Worm (Caenorhabditis elegans): ENCODE measurements around the gene F14D2.7.
A peak's percentile ranks its signal among the peaks of the same experiment; 100 is the strongest.

Gene F14D2.7

DNA sequence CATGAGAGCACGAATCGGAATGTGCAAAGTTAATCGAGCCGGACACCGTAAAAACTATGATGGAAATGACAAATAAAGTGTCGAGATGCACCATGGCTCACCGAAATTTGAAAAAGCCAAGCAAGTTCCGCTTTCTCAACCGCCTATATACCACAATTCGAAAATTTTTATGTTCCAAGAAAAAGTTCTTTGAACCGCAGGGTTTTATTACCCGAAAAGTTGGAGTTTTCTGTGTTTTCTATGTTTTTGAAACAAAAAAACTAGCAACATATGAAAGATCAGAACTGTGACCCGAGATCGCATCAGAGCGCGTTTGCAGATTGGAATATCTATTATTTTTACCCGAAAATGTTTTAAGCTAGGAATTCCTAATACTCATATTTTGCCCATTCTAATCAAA lies 11.4 kb downstream of the F14D2.7 start, which contains the start of gene Y46D2A.3:
Y46D2A.3 (minus strand) TSS at position 101 of the 400 bp plus-strand sequence.
- TF ChIP-seq aly-1 (tag; optimal IDR thresholded peaks at IDR 0.05) (no peak), B0310.2 (tag; optimal IDR thresholded peaks at IDR 0.05) (no peak), ets-7 (tag; optimal IDR thresholded peaks at IDR 0.05) (no peak), hmg-4 (GFP tag; optimal IDR thresholded peaks at IDR 0.05) (no peak), ama-1 (optimal IDR thresholded peaks at IDR 0.05) (no peak), sea-1 (GFP tag; conservative IDR thresholded peaks at IDR 0.05) (no peak), hmbx-1 (tag; optimal IDR thresholded peaks at IDR 0.05) (no peak)

DNA sequence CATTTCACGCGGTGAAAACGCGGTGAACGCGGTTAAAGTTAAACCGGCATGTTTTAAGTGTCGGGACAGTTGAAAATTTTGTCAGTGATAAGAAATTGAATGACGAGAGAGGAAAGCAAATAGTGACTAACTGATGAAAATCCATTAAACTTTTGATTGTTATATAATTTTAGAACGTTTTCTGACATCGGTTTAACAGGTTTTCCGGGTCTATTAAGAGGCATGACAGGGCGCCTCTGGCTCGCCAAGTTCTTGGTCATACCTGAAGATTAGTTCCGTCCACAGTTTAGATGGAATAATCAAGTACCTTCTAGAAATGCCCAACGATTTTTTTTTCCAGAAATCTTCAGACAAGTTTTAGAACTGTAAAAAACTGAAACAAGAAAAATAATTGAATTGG lies 15.3 kb downstream of the F14D2.7 start, which contains the start of gene Y46D2A.2:
Y46D2A.2 (minus strand) TSS at position 101 of the 400 bp plus-strand sequence.
- TF ChIP-seq B0310.2 (tag; optimal IDR thresholded peaks at IDR 0.05), result no peak
- no peak for TF ChIP-seq hmbx-1 (tag; optimal IDR thresholded peaks at IDR 0.05)
- TF ChIP-seq ceh-36 (tag; optimal IDR thresholded peaks at IDR 0.05), result no peak
- TF ChIP-seq hmg-4 (GFP tag; optimal IDR thresholded peaks at IDR 0.05), result no peak
- TF ChIP-seq sea-1 (GFP tag; conservative IDR thresholded peaks at IDR 0.05), result no peak
- TF ChIP-seq pes-1 (GFP tag; IDR thresholded peaks at IDR 0.05), result no peak
- no peak for TF ChIP-seq flt-1 (GFP tag; IDR thresholded peaks at IDR 0.05)
- no peak for TF ChIP-seq ceh-13 (GFP tag; optimal IDR thresholded peaks at IDR 0.05)
- no peak for TF ChIP-seq hnd-1 (tag; optimal IDR thresholded peaks at IDR 0.05)
- no peak for TF ChIP-seq aly-1 (tag; optimal IDR thresholded peaks at IDR 0.05)
- no peak for TF ChIP-seq ama-1 (optimal IDR thresholded peaks at IDR 0.05)
- TF ChIP-seq F13C5.2 (tag; optimal IDR thresholded peaks at IDR 0.05), result no peak
- TF ChIP-seq ets-7 (tag; optimal IDR thresholded peaks at IDR 0.05), result no peak

DNA sequence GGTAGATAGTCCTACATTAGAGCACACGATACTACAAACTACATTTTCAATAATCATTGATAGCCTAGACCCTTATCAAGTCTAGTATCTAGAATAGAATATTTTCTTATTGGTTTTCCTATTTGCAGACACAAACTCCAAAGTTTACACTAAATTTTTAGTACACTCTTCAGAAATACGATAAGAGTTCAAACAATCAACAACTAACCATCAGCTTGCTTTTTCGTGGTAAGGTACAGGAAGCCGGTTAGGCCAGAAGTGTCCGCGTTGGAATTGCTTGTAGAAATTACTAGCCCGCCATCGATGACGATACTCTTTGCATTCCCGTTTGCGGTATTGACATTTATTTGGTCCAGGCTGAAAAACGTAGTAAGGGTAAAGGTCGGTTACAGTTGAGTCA lies 16.2 kb downstream of the F14D2.7 start, which contains the start of gene Y46D2A.1:
Y46D2A.1 (plus strand) TSS at position 301 of the 400 bp plus-strand sequence.
- no peak for TF ChIP-seq pes-1 (GFP tag; IDR thresholded peaks at IDR 0.05)
- TF ChIP-seq tbx-37 (GFP tag; conservative IDR thresholded peaks at IDR 0.05), result no peak
- TF ChIP-seq hmbx-1 (tag; optimal IDR thresholded peaks at IDR 0.05), result no peak
- no peak for TF ChIP-seq B0310.2 (tag; optimal IDR thresholded peaks at IDR 0.05)
- TF ChIP-seq tbx-11 (GFP tag; IDR thresholded peaks at IDR 0.05), result no peak
- TF ChIP-seq hmg-4 (GFP tag; optimal IDR thresholded peaks at IDR 0.05), result no peak
- TF ChIP-seq flt-1 (GFP tag; IDR thresholded peaks at IDR 0.05), result no peak

DNA sequence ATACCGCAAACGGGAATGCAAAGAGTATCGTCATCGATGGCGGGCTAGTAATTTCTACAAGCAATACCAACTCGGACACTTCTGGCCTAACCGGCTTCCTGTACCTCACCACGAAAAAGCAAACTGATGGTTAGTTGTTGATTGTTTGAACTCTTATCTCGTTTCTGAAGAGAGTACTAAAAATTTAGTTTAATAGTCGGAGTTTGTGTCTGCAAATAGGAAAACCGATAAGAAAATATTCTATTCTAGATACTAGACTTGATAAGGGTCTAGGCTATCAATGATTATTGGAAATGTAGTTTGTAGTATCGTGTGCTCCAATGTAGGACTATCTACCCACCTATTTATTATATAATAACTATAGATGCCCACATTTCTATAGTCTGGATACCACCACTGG lies 19.6 kb downstream of the F14D2.7 start:
- TF ChIP-seq ceh-36 (tag; optimal IDR thresholded peaks at IDR 0.05) (no peak), sea-1 (GFP tag; conservative IDR thresholded peaks at IDR 0.05) (no peak), F13C5.2 (tag; optimal IDR thresholded peaks at IDR 0.05) (no peak), ceh-13 (GFP tag; optimal IDR thresholded peaks at IDR 0.05) (no peak), pes-1 (GFP tag; IDR thresholded peaks at IDR 0.05) (no peak), B0310.2 (tag; optimal IDR thresholded peaks at IDR 0.05) (no peak), ama-1 (optimal IDR thresholded peaks at IDR 0.05) (no peak), tra-4 (tag; optimal IDR thresholded peaks at IDR 0.05) (no peak), aly-1 (tag; optimal IDR thresholded peaks at IDR 0.05) (no peak), hmg-4 (GFP tag; optimal IDR thresholded peaks at IDR 0.05) (no peak), scrt-1 (GFP tag; IDR thresholded peaks at IDR 0.05) (no peak), flt-1 (GFP tag; IDR thresholded peaks at IDR 0.05) (no peak), ets-7 (tag; optimal IDR thresholded peaks at IDR 0.05) (no peak), hmbx-1 (tag; optimal IDR thresholded peaks at IDR 0.05) (no peak)

DNA sequence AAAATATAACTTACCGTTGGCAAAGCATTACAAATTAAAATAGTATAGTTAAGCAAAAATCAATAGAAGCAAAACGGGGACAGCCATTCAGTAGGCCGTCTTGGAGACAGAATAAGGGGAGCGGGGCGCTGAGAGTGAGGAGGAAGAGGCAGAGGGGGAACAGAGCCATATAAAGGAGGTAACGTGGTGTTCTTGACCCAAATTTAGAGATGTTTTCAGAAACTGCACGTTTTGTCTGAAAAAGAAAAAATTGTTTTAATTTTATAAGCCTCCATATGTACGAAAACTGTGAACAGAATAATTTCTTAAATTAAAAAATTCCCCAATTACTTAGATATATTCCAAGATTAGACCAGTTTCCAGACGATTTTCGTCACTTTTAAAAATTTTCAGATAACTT lies 25.0 kb downstream of the F14D2.7 start, which contains the start of gene F39E9.6:
F39E9.6 (minus strand) TSS at position 101 of the 400 bp plus-strand sequence.
- TF ChIP-seq ets-7 (tag; optimal IDR thresholded peaks at IDR 0.05) (no peak), flt-1 (GFP tag; IDR thresholded peaks at IDR 0.05) (no peak), ceh-36 (tag; optimal IDR thresholded peaks at IDR 0.05) (no peak), F13C5.2 (tag; optimal IDR thresholded peaks at IDR 0.05) (no peak), tbx-37 (GFP tag; conservative IDR thresholded peaks at IDR 0.05) (no peak), aly-1 (tag; optimal IDR thresholded peaks at IDR 0.05) (no peak), hmbx-1 (tag; optimal IDR thresholded peaks at IDR 0.05) (no peak), tbx-11 (GFP tag; IDR thresholded peaks at IDR 0.05) (no peak), hmg-4 (GFP tag; optimal IDR thresholded peaks at IDR 0.05) (no peak), scrt-1 (GFP tag; IDR thresholded peaks at IDR 0.05) (no peak), pes-1 (GFP tag; IDR thresholded peaks at IDR 0.05) (no peak), ama-1 (optimal IDR thresholded peaks at IDR 0.05) (no peak), ceh-13 (GFP tag; optimal IDR thresholded peaks at IDR 0.05) (no peak), sea-1 (GFP tag; conservative IDR thresholded peaks at IDR 0.05) (no peak), hnd-1 (tag; optimal IDR thresholded peaks at IDR 0.05) (no peak), tra-4 (tag; optimal IDR thresholded peaks at IDR 0.05) (no peak), B0310.2 (tag; optimal IDR thresholded peaks at IDR 0.05) (no peak)

DNA sequence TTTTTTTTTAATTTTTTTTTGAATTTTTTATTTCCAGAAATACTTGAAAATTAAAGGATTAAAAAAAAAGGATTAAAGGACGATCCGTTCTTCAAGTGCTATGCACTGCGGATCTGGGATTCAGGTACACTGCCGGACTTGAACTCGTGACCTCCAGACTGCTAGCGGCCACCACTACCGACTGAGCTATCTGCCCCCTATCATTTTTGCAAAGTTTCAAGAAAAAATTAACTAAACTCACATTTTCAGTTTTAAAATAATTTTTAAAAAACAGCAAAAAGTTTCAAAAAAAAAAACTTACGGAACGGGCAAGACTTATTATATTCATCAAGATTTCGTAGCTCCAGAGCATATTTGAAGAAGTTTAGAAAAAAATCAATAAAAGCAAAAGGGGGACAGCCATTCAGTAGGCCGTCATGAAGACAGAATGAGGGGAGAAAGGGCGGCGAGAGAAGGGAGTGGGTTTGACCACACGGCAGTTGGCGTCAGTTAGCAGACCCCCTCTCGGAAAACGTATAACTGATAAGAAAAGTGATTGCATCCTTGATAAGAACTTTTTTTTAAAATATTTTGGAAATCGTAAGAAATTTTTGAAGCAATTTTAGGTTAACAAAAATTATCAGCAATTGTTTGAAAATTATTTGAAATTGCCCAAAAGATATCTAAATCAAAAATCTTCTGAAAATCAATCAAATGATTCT lies 27.3 kb downstream of the F14D2.7 start:
- TF ChIP-seq tbx-37 (GFP tag; conservative IDR thresholded peaks at IDR 0.05), result no peak
- no peak for TF ChIP-seq aly-1 (tag; optimal IDR thresholded peaks at IDR 0.05)
- TF ChIP-seq B0310.2 (tag; optimal IDR thresholded peaks at IDR 0.05), result no peak
- TF ChIP-seq ceh-13 (GFP tag; optimal IDR thresholded peaks at IDR 0.05), result no peak
- no peak for TF ChIP-seq scrt-1 (GFP tag; IDR thresholded peaks at IDR 0.05)
- no peak for TF ChIP-seq hmbx-1 (tag; optimal IDR thresholded peaks at IDR 0.05)
- TF ChIP-seq ceh-36 (tag; optimal IDR thresholded peaks at IDR 0.05), result no peak
- TF ChIP-seq ama-1 (optimal IDR thresholded peaks at IDR 0.05), result no peak
- TF ChIP-seq sea-1 (GFP tag; conservative IDR thresholded peaks at IDR 0.05), result no peak
- TF ChIP-seq ets-7 (tag; optimal IDR thresholded peaks at IDR 0.05), result no peak

DNA sequence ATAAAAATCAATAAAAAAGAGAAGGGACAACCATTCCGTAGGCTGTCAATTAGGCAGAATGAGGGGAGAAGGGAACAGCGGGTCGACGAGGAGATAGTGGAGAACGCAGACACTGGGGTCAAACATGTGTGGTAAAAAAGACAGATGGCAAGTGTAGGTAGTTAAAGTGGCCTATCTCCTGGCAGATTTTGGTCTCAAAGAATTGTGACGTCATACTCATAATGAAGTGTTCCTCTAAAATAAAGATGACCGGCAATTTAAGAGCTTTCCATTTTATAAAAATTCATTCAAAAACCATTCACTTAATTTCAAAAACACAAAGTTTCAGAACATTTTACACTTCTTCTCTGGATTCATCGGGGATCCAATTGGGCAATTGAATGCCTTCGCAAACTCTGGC lies 28.5 kb downstream of the F14D2.7 start:
- peak; percentile 35; the same call in 1 of the 2 replicates for TF ChIP-seq tbx-37 (GFP tag; conservative IDR thresholded peaks at IDR 0.05)

DNA sequence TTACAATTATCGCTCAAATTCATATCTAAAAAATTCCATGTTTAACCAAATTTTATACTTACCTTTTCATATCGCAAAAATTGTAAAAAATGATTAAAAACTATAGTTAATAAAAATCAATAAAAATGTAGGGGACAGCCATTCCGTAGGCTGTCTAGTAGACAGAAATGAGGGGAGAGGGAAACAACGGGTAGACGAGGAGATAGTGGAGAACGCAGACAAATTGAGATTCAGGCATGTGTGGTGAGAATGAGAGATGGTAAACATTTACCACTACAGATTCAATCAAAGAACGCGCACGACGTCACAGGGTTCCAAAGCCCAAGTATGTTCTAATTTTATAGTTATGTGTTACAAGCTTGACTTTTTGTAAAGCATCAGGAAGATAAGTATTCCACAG lies 34.9 kb downstream of the F14D2.7 start:
- TF ChIP-seq tbx-37 (GFP tag; conservative IDR thresholded peaks at IDR 0.05) (no peak), B0310.2 (tag; optimal IDR thresholded peaks at IDR 0.05) (no peak), tbx-11 (GFP tag; IDR thresholded peaks at IDR 0.05) (no peak), aly-1 (tag; optimal IDR thresholded peaks at IDR 0.05) (no peak), sea-1 (GFP tag; conservative IDR thresholded peaks at IDR 0.05) (no peak), flt-1 (GFP tag; IDR thresholded peaks at IDR 0.05) (no peak), scrt-1 (GFP tag; IDR thresholded peaks at IDR 0.05) (no peak), tra-4 (tag; optimal IDR thresholded peaks at IDR 0.05) (no peak), hnd-1 (tag; optimal IDR thresholded peaks at IDR 0.05) (no peak), hmbx-1 (tag; optimal IDR thresholded peaks at IDR 0.05) (no peak)

Data from whole organism, early embryonic.